Worm (Caenorhabditis elegans) whole organism, L4 larva: ENCODE data around the gene R07E3.7.

Experiments
- R02D3.7 ChIP-seq: fragments of 150-350 bp; sonication (generic microtip); optimal IDR thresholded peaks from 3 replicates; lab custom pipeline; 2014; ENCODE audit warnings: missing biosample characterization, missing genetic modification characterization
- Y48G9A.11 ChIP-seq: fragments of 200-800 bp; sonication (Bioruptor generic); IDR thresholded peaks from 2 replicates; pipeline ENCODE4 v1.3.6; 2022; ENCODE audit warnings: missing genetic modification reagents, missing genetic modification characterization, missing compliant biosample characterization
- ceh-20 ChIP-seq: fragments of 200-800 bp; sonication (Bioruptor generic); IDR thresholded peaks from 2 replicates; pipeline ENCODE4 v1.3.6; 2022; ENCODE audit warnings: missing genetic modification reagents, missing genetic modification characterization, missing compliant biosample characterization
- hlh-11 ChIP-seq: fragments of 200-800 bp; sonication (Bioruptor generic); optimal IDR thresholded peaks from 2 replicates; lab custom pipeline; 2018; ENCODE audit warnings: mild to moderate bottlenecking, missing genetic modification characterization, missing compliant biosample characterization
- pha-4 ChIP-seq, 2 experiments: fragments of 150-350 bp in 1 of 2; fragments of 200-800 bp in 1 of 2; sonication (Bioruptor generic) in 1 of 2; IDR thresholded peaks in 1 of 2; optimal IDR thresholded peaks in 1 of 2; 2 replicates each; pipeline versions ENCODE4 v1.3.6 to Lab custom; 2014 to 2022; ENCODE audit warnings: missing genetic modification characterization in 2 of 2, missing genetic modification reagents in 2 of 2, missing biosample characterization in 1 of 2, missing compliant biosample characterization in 1 of 2
- unc-130 ChIP-seq: sonication (generic microtip); optimal IDR thresholded peaks from 2 replicates; lab custom pipeline; 2016; ENCODE audit warnings: missing genetic modification reagents, missing genetic modification characterization, missing compliant biosample characterization

DNA sequence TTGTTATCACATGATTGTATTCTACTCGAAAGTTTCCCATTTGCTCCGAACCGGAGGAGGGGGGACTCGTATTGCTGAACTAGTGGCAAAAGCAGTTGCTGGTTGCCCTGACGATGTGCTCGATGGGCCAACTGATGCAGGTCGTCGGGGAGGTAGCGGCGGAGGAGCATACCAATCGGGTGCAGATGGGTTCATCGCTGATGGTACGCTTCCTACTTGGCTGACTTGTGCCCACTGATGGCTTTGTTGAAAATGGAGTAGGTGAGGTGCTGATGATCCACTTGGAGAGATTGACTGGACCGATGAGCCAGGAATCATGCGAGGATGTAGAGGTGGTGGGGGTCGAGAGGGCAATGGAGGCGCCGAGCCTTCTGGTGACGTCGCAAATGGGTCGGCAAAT lies 18.0 kb upstream of the R07E3.7 start:
- no peak for TF ChIP-seq hlh-11
- TF ChIP-seq R02D3.7 (tag; lab: Kevin White, UChicago) = no peak
- no peak for TF ChIP-seq pha-4 (GFP tag; IDR thresholded peaks at IDR 0.05; lab: Robert Waterston, UW)
- no peak for TF ChIP-seq pha-4 (tag; optimal IDR thresholded peaks at IDR 0.05; lab: Kevin White, UChicago)
- TF ChIP-seq Y48G9A.11 = no peak
- no peak for TF ChIP-seq unc-130 (GFP tag; lab: Kevin White, UChicago)
- TF ChIP-seq ceh-20 (GFP tag; lab: Robert Waterston, UW) = no peak
